Fruit fly (Drosophila melanogaster) whole organism, embryonic: ENCODE results near the gene CG7914.
A peak's percentile ranks its signal among the peaks of the same experiment; 100 is the strongest.

Source experiments
- Antp ChIP-seq: fragments of 200-800 bp; sonication (Bioruptor generic); optimal IDR thresholded peaks from 3 replicates; lab custom pipeline; 2016; ENCODE audit warnings: missing biosample characterization, missing genetic modification characterization
- CG10565 ChIP-seq: fragments of 200-800 bp; sonication (Bioruptor generic); optimal IDR thresholded peaks from 3 replicates; lab custom pipeline; 2016; ENCODE audit warnings: missing biosample characterization, mild to moderate bottlenecking, missing genetic modification characterization
- CG10654 ChIP-seq: fragments of 200-800 bp; sonication (Bioruptor generic); optimal IDR thresholded peaks from 2 replicates; lab custom pipeline; 2016; ENCODE audit warnings: missing biosample characterization, missing genetic modification characterization
- CG11085 ChIP-seq: fragments of 200-800 bp; sonication (Bioruptor generic); IDR thresholded peaks from 2 replicates; pipeline ENCODE4 v1.3.6; 2022; ENCODE audit warnings: missing biosample characterization, missing genetic modification characterization
- CG11696 ChIP-seq: fragments of 200-800 bp; sonication (Bioruptor generic); IDR thresholded peaks from 2 replicates; pipeline ENCODE4 v1.3.6; 2022; ENCODE audit warnings: missing biosample characterization, missing genetic modification characterization
- CG13287 ChIP-seq: fragments of 200-800 bp; sonication (Bioruptor generic); IDR thresholded peaks from 2 replicates; pipeline ENCODE4 v1.3.6; 2022; ENCODE audit warnings: missing biosample characterization, missing genetic modification characterization; ENCODE audit not compliant: partially characterized antibody
- CG14710 ChIP-seq: fragments of 200-800 bp; sonication (Bioruptor generic); optimal IDR thresholded peaks from 3 replicates; lab custom pipeline; 2019; ENCODE audit warnings: missing biosample characterization, mild to moderate bottlenecking, missing genetic modification characterization, moderate library complexity
- CG2202 ChIP-seq: fragments of 200-800 bp; sonication (Bioruptor generic); optimal IDR thresholded peaks from 2 replicates; lab custom pipeline; 2018; ENCODE audit warnings: missing biosample characterization, mild to moderate bottlenecking, missing genetic modification characterization
- CG31365 ChIP-seq: fragments of 200-800 bp; sonication (Bioruptor generic); optimal IDR thresholded peaks from 2 replicates; lab custom pipeline; 2018; ENCODE audit warnings: missing biosample characterization, mild to moderate bottlenecking, missing genetic modification characterization
- CG5180 ChIP-seq: fragments of 200-800 bp; sonication (Bioruptor generic); optimal IDR thresholded peaks from 3 replicates; lab custom pipeline; 2017; ENCODE audit warnings: missing biosample characterization, missing genetic modification characterization, mild to moderate bottlenecking, moderate library complexity, missing genetic modification reagents
- CG7745 ChIP-seq: fragments of 200-800 bp; sonication (Bioruptor generic); optimal IDR thresholded peaks from 2 replicates; lab custom pipeline; 2018; ENCODE audit warnings: missing biosample characterization, mild to moderate bottlenecking, missing genetic modification characterization, moderate library complexity
- Drgx ChIP-seq: fragments of 200-800 bp; sonication (Bioruptor generic); IDR thresholded peaks from 2 replicates; pipeline ENCODE4 v1.3.6; 2022; ENCODE audit warnings: missing biosample characterization, missing genetic modification characterization
- Eip74EF ChIP-seq, 2 experiments: fragments of 200-800 bp in 1 of 2; fragments of >200 bp in 1 of 2; sonication (Bioruptor generic) in 1 of 2; optimal IDR thresholded peaks; 2 replicates each; lab custom pipeline; 2017 to 2019; ENCODE audit warnings: missing biosample characterization in 2 of 2, missing genetic modification characterization in 2 of 2, mild to moderate bottlenecking in 1 of 2, moderate library complexity in 1 of 2
- Fer1 ChIP-seq: fragments of 200-800 bp; sonication (Bioruptor generic); optimal IDR thresholded peaks from 2 replicates; lab custom pipeline; 2017; ENCODE audit warnings: missing biosample characterization, mild to moderate bottlenecking, missing genetic modification characterization
- Oli ChIP-seq: fragments of 200-800 bp; sonication (Bioruptor generic); optimal IDR thresholded peaks from 2 replicates; lab custom pipeline; 2018; ENCODE audit warnings: missing biosample characterization, mild to moderate bottlenecking, missing genetic modification characterization, moderate library complexity
- Scr ChIP-seq: fragments of 200-800 bp; sonication (Bioruptor generic); IDR thresholded peaks from 2 replicates; pipeline ENCODE4 v1.3.6; 2022; ENCODE audit warnings: missing biosample characterization, missing genetic modification characterization; ENCODE audit not compliant: partially characterized antibody
- Side ChIP-seq: fragments of 200-800 bp; sonication (Bioruptor generic); optimal IDR thresholded peaks from 2 replicates; lab custom pipeline; 2016; ENCODE audit warnings: missing biosample characterization, missing genetic modification characterization
- bigmax ChIP-seq: fragments of 200-800 bp; sonication (Bioruptor generic); optimal IDR thresholded peaks from 2 replicates; lab custom pipeline; 2018; ENCODE audit warnings: missing biosample characterization, mild to moderate bottlenecking, missing genetic modification characterization
- dati ChIP-seq: fragments of 200-800 bp; sonication (Bioruptor generic); IDR thresholded peaks from 2 replicates; pipeline ENCODE4 v1.3.6; 2022; ENCODE audit warnings: missing biosample characterization, missing genetic modification characterization
- dimm ChIP-seq: fragments of 200-800 bp; sonication (Bioruptor generic); IDR thresholded peaks from 2 replicates; pipeline ENCODE4 v1.3.6; 2022; ENCODE audit warnings: missing biosample characterization, missing genetic modification characterization
- grau ChIP-seq: fragments of 200-800 bp; optimal IDR thresholded peaks from 3 replicates; lab custom pipeline; 2019; ENCODE audit warnings: missing biosample characterization, mild to moderate bottlenecking, missing genetic modification characterization, moderate library complexity
- ham ChIP-seq: fragments of 200-800 bp; sonication (Bioruptor generic); IDR thresholded peaks from 2 replicates; pipeline ENCODE4 v1.3.6; 2022; ENCODE audit warnings: missing biosample characterization, missing genetic modification characterization
- ranshi ChIP-seq: fragments of 200-800 bp; sonication (Bioruptor generic); IDR thresholded peaks from 2 replicates; pipeline ENCODE4 v1.3.6; 2022; ENCODE audit warnings: missing biosample characterization, missing genetic modification characterization
- scrt ChIP-seq: fragments of 200-800 bp; sonication (Bioruptor generic); optimal IDR thresholded peaks from 2 replicates; lab custom pipeline; 2018; ENCODE audit warnings: missing biosample characterization, mild to moderate bottlenecking, missing genetic modification characterization, moderate library complexity
- sisA ChIP-seq: fragments of 200-800 bp; sonication (Bioruptor generic); IDR thresholded peaks from 2 replicates; pipeline ENCODE4 v1.3.6; 2022; ENCODE audit warnings: missing biosample characterization, missing genetic modification characterization

The CG7914 gene

DNA sequence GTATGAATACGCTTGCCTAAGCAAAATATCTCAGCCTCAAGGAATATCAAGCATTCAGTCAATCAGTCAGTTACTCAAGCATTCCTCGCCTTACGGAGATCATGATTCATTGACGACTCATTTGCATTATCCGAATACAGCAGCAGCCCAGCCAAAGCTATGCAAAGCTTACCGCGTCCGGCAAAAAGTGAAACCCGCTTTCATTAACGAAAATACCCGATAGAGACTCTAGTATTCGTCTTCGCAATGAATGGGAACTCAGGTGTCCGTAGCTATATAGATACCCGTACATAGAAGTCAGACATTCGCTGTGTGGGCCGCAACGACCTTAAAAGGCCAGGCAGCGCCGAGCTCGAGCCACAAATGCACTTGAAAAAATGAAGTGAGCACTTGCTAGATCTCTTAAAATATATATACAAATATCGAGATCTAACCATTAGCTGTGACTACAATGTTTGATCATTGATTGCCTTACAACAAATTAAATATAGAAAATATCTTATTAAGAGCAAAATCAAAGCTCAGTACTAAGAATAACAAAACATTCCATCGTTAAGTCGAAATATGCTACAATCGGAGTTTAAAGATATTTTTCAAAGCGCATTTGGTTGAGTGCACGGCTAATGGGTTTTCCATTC lies 48.3 kb downstream of the CG7914 start (continued):
- TF ChIP-seq CG10565 (GFP tag; lab: Kevin White, UChicago), result no peak
- TF ChIP-seq dati (GFP tag; lab: Robert Waterston, UW), result no peak
- TF ChIP-seq CG31365 (tag; lab: Kevin White, UChicago), result no peak
- TF ChIP-seq Fer1 (GFP tag; lab: Kevin White, UChicago), result no peak
- TF ChIP-seq CG10654 (GFP tag; lab: Kevin White, UChicago), result no peak
- TF ChIP-seq Drgx (GFP tag; lab: Robert Waterston, UW), result peak; percentile 52; the same call in 1 of the 2 replicates
- no peak for TF ChIP-seq CG5180
- no peak for TF ChIP-seq CG2202 (tag; lab: Kevin White, UChicago)
- no peak for TF ChIP-seq bigmax (GFP tag; lab: Kevin White, UChicago)
- TF ChIP-seq Side (GFP tag; lab: Kevin White, UChicago), result no peak
- TF ChIP-seq scrt, result no peak
- peak in 1 of 2 experiments; percentile 14 for TF ChIP-seq Eip74EF (GFP tag; optimal IDR thresholded peaks at IDR 0.05; lab: Kevin White, UChicago)
- TF ChIP-seq CG13287 (GFP tag; lab: Robert Waterston, UW), result no peak
- 0 out of 2 replicates have a peak, but pooled peaks have one; percentile 6 for TF ChIP-seq sisA (GFP tag; lab: Robert Waterston, UW)
- 0 out of 2 replicates have a peak, but pooled peaks have one; percentile 22 for TF ChIP-seq ranshi
- no peak for TF ChIP-seq Scr (GFP tag; lab: Robert Waterston, UW)
- peak; percentile 24 for TF ChIP-seq Oli (tag; lab: Kevin White, UChicago)
- no peak for TF ChIP-seq CG7745 (tag; lab: Kevin White, UChicago)
- TF ChIP-seq CG11696 (GFP tag; lab: Robert Waterston, UW), result no peak
- no peak for TF ChIP-seq CG11085 (GFP tag; lab: Robert Waterston, UW)
- no peak for TF ChIP-seq Antp
- TF ChIP-seq grau (tag; lab: Kevin White, UChicago), result peak; percentile 22
- TF ChIP-seq dimm (GFP tag; lab: Robert Waterston, UW), result no peak
- TF ChIP-seq CG14710, result peak; percentile 7
- no peak for TF ChIP-seq ham (GFP tag; lab: Robert Waterston, UW)
- TF ChIP-seq, all 482 proteins: peak for 40
